Fruit fly (Drosophila melanogaster): ENCODE measurements around the gene CG5131.

Gene CG5131

DNA sequence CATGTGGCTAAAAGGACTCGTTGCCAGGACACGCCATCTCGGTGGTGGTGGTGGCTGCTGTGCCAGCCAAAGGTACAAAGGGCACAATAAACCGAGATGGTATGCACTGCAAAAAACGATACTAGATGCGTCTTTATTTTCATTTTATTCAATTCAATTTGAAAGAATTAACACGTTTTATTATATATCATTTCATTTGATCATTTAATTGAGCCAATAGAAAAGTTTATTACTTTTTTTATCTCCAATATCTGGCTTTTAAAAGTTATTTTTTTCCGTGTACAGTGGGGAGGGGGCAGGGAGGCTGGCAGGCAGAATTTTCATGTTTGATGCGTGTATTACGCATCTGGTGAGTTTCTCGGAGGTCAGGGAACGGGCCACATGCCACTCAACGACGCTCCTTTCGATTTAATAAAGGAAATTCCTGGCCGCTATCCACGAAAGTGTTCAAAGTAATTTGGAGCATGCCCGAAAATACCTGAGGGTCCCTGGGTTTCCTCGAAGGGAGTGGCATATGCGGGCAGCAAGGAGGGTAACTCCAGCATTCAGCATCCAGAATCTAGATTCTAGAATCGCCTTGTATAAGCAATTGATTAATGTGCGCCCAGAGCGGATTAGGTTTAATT lies 29.9 kb downstream of the CG5131 start (continued):
- TF ChIP-seq CG12299 (tag; optimal IDR thresholded peaks at IDR 0.05) (peak; percentile 85), vfl (GFP tag; optimal IDR thresholded peaks at IDR 0.05) (no peak), CG14710 (tag; optimal IDR thresholded peaks at IDR 0.05) (peak; percentile 94), CG32767 (GFP tag; IDR thresholded peaks at IDR 0.05) (peak; percentile 85), unc-4 (GFP tag; IDR thresholded peaks at IDR 0.05; ENCODE audit: partially characterized antibody) (no peak), gcm2 (GFP tag; optimal IDR thresholded peaks at IDR 0.05) (no peak), slp2 (GFP tag; optimal IDR thresholded peaks at IDR 0.05) (peak; percentile 47), CG13296 (GFP tag; optimal IDR thresholded peaks at IDR 0.05) (peak; percentile 88), sd (tag; optimal IDR thresholded peaks at IDR 0.05) (peak; percentile 75), zfh2 (GFP tag; optimal IDR thresholded peaks at IDR 0.05) (no peak), schlank (tag; optimal IDR thresholded peaks at IDR 0.05) (peak; percentile 68), CG13424 (tag; optimal IDR thresholded peaks at IDR 0.05) (peak; percentile 94), Side (GFP tag; optimal IDR thresholded peaks at IDR 0.05) (peak; percentile 71), Lpt (GFP tag; optimal IDR thresholded peaks at IDR 0.05) (no peak), Rfx (GFP tag; IDR thresholded peaks at IDR 0.05) (peak; percentile 75), Spps (tag; optimal IDR thresholded peaks at IDR 0.05) (peak; percentile 85), eyg (GFP tag; optimal IDR thresholded peaks at IDR 0.05) (peak; percentile 20), Bgb (GFP tag; IDR thresholded peaks at IDR 0.05; ENCODE audit: partially characterized antibody) (no peak), Gsc (GFP tag; IDR thresholded peaks at IDR 0.05) (peak; percentile 69), cad (GFP tag; optimal IDR thresholded peaks at IDR 0.05) (no peak), ssp (GFP tag; IDR thresholded peaks at IDR 0.05) (peak; percentile 72), Ssrp (tag; optimal IDR thresholded peaks at IDR 0.05) (peak; percentile 89), CG12942 (GFP tag; optimal IDR thresholded peaks at IDR 0.05) (peak; percentile 75), CoRest (tag; optimal IDR thresholded peaks at IDR 0.05) (peak; percentile 92), sug (tag; optimal IDR thresholded peaks at IDR 0.05) (no peak), Hsf (GFP tag; optimal IDR thresholded peaks at IDR 0.05) (peak; percentile 81), grn (GFP tag; optimal IDR thresholded peaks at IDR 0.05) (peak; percentile 48), CG6791 (GFP tag; IDR thresholded peaks at IDR 0.05; ENCODE audit: partially characterized antibody) (no peak), aop (GFP tag; IDR thresholded peaks at IDR 0.05) (peak; percentile 38; the same call in 1 of the 2 replicates), scrt (GFP tag; optimal IDR thresholded peaks at IDR 0.05) (peak; percentile 86), inv (GFP tag; IDR thresholded peaks at IDR 0.05; ENCODE audit: partially characterized antibody) (no peak), crc (GFP tag; optimal IDR thresholded peaks at IDR 0.05) (peak; percentile 12), ara (GFP tag; IDR thresholded peaks at IDR 0.05) (peak; percentile 88), gsb (GFP tag; IDR thresholded peaks at IDR 0.05) (peak; percentile 59; the same call in 1 of the 2 replicates), CG2889 (GFP tag; IDR thresholded peaks at IDR 0.05) (peak; percentile 63; the same call in 1 of the 3 replicates), CG5180 (GFP tag; optimal IDR thresholded peaks at IDR 0.05) (peak; percentile 80), wor (GFP tag; IDR thresholded peaks at IDR 0.05) (peak; percentile 81), CG4328 (GFP tag; optimal IDR thresholded peaks at IDR 0.05) (peak; percentile 90), nom (GFP tag; optimal IDR thresholded peaks at IDR 0.05) (no peak), CG3407 (GFP tag; optimal IDR thresholded peaks at IDR 0.05) (peak; percentile 81), NC2β (GFP tag; optimal IDR thresholded peaks at IDR 0.05) (peak; percentile 86), NFAT (GFP tag; IDR thresholded peaks at IDR 0.05) (peak; percentile 49), ewg (GFP tag; optimal IDR thresholded peaks at IDR 0.05) (peak; percentile 76), ranshi (GFP tag; IDR thresholded peaks at IDR 0.05) (peak; percentile 88), Med (GFP tag) (no peak), gfzf (GFP tag; optimal IDR thresholded peaks at IDR 0.05) (no peak), ash1 (GFP tag; optimal IDR thresholded peaks at IDR 0.05) (no peak), zf30C (GFP tag; optimal IDR thresholded peaks at IDR 0.05) (peak; percentile 91), cg (GFP tag; optimal IDR thresholded peaks at IDR 0.05) (no peak), Six4 (GFP tag; optimal IDR thresholded peaks at IDR 0.05) (peak; percentile 76)
